Fruit fly (Drosophila melanogaster): ENCODE results near the gene Lcp65Ae.
"Not testable (repeated sequence)": the region's sequence is repeated elsewhere in the genome, so short reads cannot be mapped to it uniquely, and the experiment has no call there.

The Lcp65Ae gene

DNA sequence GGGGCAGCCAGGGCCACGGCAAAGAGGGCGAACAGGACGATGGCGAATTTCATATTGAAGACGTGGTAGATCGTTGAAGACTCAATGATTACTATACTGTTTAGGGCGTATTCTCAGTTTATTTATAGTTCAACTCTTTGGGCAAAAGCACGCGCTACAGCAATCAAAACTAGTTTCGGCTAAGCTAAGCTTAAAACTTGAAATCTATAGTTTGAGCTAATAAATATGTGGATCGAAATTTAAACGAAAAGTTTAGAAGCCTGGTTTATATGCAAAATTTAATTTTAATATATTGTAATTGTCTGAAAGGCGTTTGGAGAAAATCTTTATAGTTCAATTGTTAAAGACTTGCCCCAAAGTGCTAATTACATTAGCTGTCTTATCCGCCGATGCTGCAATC lies 10.0 kb upstream of the Lcp65Ae start, which contains the start of gene Cpr65Ax1:
Gene Cpr65Ax1, minus strand, starts transcription at position 101 of the 400 bp plus-strand sequence.
- TF ChIP-seq CG8478, CTCF (optimal IDR thresholded peaks at IDR 0.05): not testable (repeated sequence)

DNA sequence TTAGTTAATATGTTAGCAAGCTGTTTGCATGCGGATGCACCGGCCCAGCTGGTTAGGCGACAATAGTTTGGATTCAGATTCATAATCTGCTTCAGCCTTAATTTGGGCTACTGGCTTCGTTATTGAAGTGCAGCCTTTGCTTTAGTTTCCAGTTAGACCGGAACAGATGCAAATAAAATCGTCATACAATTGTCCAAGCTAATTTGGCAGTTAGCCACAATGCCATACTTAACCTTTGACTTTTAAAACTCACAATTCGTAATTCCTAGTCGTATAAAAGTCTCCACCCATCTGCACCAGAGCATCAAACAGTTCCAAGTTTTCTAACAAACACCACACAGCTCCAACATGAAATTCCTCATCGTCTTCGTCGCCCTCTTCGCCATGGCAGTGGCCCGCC lies 8.5 kb upstream of the Lcp65Ae start, which contains the start of gene Lcp65Ab2:
Gene Lcp65Ab2, plus strand, starts transcription at position 301 of the 400 bp plus-strand sequence.
- not testable (repeated sequence) for TF ChIP-seq CTCF, CG8478 (optimal IDR thresholded peaks at IDR 0.05)

dm6 chr3L:6144769-6145220 lies 6.9 kb upstream of the Lcp65Ae start, which contains the start of gene Lcp65Ac:
TSS of gene Lcp65Ac (plus strand) at chr3L:6144819.
- TF ChIP-seq CG8478 (optimal IDR thresholded peaks at IDR 0.05) (no peak), CTCF (optimal IDR thresholded peaks at IDR 0.05) (no peak)

- TF ChIP-seq CG8478 (optimal IDR thresholded peaks at IDR 0.05) (no peak), CTCF (optimal IDR thresholded peaks at IDR 0.05) (no peak)
These were observed 5.4 kb upstream of the Lcp65Ae start, which contains the start of gene Lcp65Ad for dm6 chr3L:6143188-6143755. TSS of gene Lcp65Ad (plus strand) at chr3L:6143395.

DNA sequence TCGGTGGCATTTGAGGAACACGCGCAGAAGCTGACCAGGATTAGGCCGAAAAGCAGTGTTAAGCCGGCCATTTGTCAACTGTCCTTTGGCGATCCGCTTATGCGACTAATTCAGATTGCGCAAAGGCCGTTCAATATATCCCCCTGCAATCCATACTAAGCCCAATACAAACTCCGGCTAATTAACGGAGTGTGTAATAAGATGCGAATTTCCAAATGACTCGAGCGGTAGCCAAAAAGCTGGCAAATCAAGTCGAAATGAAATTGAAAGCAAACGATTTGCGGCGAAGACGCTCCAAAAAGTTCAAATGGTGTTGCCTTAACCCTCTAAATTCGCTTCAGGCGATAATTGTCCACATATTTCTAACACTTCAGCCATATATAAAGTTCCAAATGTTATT lies 4.4 kb upstream of the Lcp65Ae start, which contains the start of gene Cpr65Aw:
Gene Cpr65Aw, minus strand, starts transcription at position 101 of the 400 bp plus-strand sequence.
- TF ChIP-seq CG8478 (optimal IDR thresholded peaks at IDR 0.05) (no peak), CTCF (optimal IDR thresholded peaks at IDR 0.05) (no peak)

- TF ChIP-seq CG8478 (optimal IDR thresholded peaks at IDR 0.05): no peak
These were observed 3.6 kb upstream of the Lcp65Ae start for dm6 chr3L:6141538-6141937.

DNA sequence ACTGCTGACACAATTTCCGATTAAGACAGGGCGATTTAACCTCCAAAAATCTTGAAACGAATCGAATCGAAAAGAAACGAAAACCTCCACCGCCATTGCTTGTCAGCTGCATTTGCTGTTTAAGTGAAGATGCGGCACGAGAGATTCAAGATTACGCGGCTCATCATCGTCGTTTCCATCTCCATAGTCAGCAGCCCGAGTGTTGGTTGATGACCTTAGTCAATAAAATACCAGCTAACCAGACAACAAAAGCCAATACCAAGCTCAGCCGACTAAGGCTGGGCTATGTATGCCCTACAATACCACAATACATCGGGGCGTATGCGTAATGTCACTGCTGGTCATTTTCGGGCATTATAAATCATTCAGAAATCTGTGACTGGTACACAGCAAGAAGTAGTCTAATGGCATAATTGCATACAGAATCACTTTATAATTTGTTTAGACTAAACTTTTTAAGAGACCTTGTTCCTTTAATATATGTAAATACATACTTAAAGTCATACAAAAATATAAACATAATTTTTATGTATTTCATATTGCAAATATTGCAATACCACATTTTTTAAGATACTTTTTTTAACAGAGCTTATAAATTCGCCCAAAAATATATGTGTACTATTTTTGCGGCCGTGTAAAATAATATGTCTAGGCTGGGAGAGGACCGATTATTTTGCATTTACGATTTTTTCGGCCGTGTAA lies 3.0 kb upstream of the Lcp65Ae start:
- TF ChIP-seq CTCF (optimal IDR thresholded peaks at IDR 0.05): no peak
- no peak for TF ChIP-seq CG8478 (optimal IDR thresholded peaks at IDR 0.05)

dm6 chr3L:6139924-6140574 lies 2.1 kb upstream of the Lcp65Ae start, which contains the start of gene Cpr65Av:
TSS of gene Cpr65Av (minus strand) at chr3L:6139974.
- no peak for TF ChIP-seq CG8478 (optimal IDR thresholded peaks at IDR 0.05)

dm6 chr3L:6138586-6138985 lies 668 bp upstream of the Lcp65Ae start:
- TF ChIP-seq CG8478 (optimal IDR thresholded peaks at IDR 0.05) (no peak), CTCF (optimal IDR thresholded peaks at IDR 0.05) (no peak)

dm6 chr3L:6136691-6137090 lies 1.2 kb downstream of the Lcp65Ae start, which contains the start of gene Lcp65Af:
TSS of gene Lcp65Af (minus strand) at chr3L:6136791.
- TF ChIP-seq CTCF (optimal IDR thresholded peaks at IDR 0.05) (no peak), CG8478 (optimal IDR thresholded peaks at IDR 0.05) (no peak)

- TF ChIP-seq CTCF (optimal IDR thresholded peaks at IDR 0.05) (no peak), CG8478 (optimal IDR thresholded peaks at IDR 0.05) (no peak)
These were observed 2.7 kb downstream of the Lcp65Ae start, which contains the start of gene Lcp65Ag1 for dm6 chr3L:6135174-6135573. TSS of gene Lcp65Ag1 (minus strand) at chr3L:6135274.

dm6 chr3L:6133546-6133945 lies 4.4 kb downstream of the Lcp65Ae start, which contains the start of gene Lcp65Ag2:
TSS of gene Lcp65Ag2 (minus strand) at chr3L:6133593.
- TF ChIP-seq CTCF (optimal IDR thresholded peaks at IDR 0.05) (no peak), CG8478 (optimal IDR thresholded peaks at IDR 0.05) (no peak)

DNA sequence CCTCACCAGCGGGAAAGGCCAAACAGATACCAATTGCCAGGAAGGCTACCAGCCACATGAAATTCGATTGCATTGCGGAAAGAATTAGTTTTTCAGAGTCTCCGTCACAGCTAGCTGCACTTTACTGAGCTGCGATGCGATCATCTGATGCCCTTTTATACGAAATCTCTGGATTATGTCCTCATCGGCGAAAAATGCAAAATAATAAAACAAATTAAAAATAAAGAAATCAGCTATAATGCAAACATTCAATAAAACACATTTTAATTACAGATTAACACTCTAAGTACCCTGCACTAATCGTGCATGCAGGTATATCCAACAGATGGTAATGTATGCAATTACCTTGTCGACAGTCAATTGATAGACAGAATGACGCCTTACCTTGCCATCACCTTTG lies 5.9 kb downstream of the Lcp65Ae start, which contains the start of gene Cpr65Au:
Gene Cpr65Au, minus strand, starts transcription at position 101 of the 400 bp plus-strand sequence.
- no peak for TF ChIP-seq CTCF (optimal IDR thresholded peaks at IDR 0.05)
- no peak for TF ChIP-seq CG8478 (optimal IDR thresholded peaks at IDR 0.05)

dm6 chr3L:6130944-6131343 lies 7.0 kb downstream of the Lcp65Ae start, which contains the start of gene Lcp65Ag3:
TSS of gene Lcp65Ag3 (minus strand) at chr3L:6130989.
- TF ChIP-seq CTCF (optimal IDR thresholded peaks at IDR 0.05) (no peak), CG8478 (optimal IDR thresholded peaks at IDR 0.05) (no peak)

- TF ChIP-seq CTCF (optimal IDR thresholded peaks at IDR 0.05) (no peak), CG8478 (optimal IDR thresholded peaks at IDR 0.05) (no peak)
These were observed 8.3 kb downstream of the Lcp65Ae start for dm6 chr3L:6129591-6129990.
